Worm (Caenorhabditis elegans) whole organism, L2 larva: ENCODE results near the gene clu-1.

Experiments
- C34F6.9 ChIP-seq: fragments of 150-350 bp; optimal IDR thresholded peaks from 2 replicates; lab custom pipeline; 2014; ENCODE audit warnings: missing biosample characterization, missing genetic modification characterization
- F13H6.1 ChIP-seq: sonication (generic microtip); optimal IDR thresholded peaks from 2 replicates; lab custom pipeline; 2016; ENCODE audit warnings: missing genetic modification characterization, missing compliant biosample characterization
- R02D3.7 ChIP-seq: fragments of 150-350 bp; optimal IDR thresholded peaks from 2 replicates; lab custom pipeline; 2014; ENCODE audit warnings: missing biosample characterization, missing genetic modification characterization
- Y55F3AM.14 ChIP-seq: fragments of 200-800 bp; sonication (Bioruptor generic); optimal IDR thresholded peaks from 2 replicates; lab custom pipeline; 2018; ENCODE audit warnings: mild to moderate bottlenecking, missing genetic modification characterization, missing compliant biosample characterization
- ZK546.5 ChIP-seq: sonication (generic microtip); optimal IDR thresholded peaks from 2 replicates; lab custom pipeline; 2017; ENCODE audit warnings: missing biosample characterization, missing genetic modification characterization
- alr-1 ChIP-seq: fragments of 150-350 bp; optimal IDR thresholded peaks from 2 replicates; lab custom pipeline; 2014; ENCODE audit warnings: missing biosample characterization, missing genetic modification characterization
- aly-2 ChIP-seq: fragments of 150-350 bp; optimal IDR thresholded peaks from 2 replicates; lab custom pipeline; 2014; ENCODE audit warnings: missing biosample characterization, missing genetic modification characterization
- ama-1 ChIP-seq: fragments of 150-350 bp; optimal IDR thresholded peaks from 2 replicates; lab custom pipeline; 2018; ENCODE audit warnings: inconsistent platforms
- blmp-1 ChIP-seq: sonication (generic microtip); optimal IDR thresholded peaks from 2 replicates; lab custom pipeline; 2017; ENCODE audit warnings: missing genetic modification characterization, mild to moderate bottlenecking, missing compliant biosample characterization, antibody characterized with exemption, moderate library complexity; ENCODE audit not compliant: insufficient read depth
- ceh-16 ChIP-seq: fragments of 150-350 bp; optimal IDR thresholded peaks from 2 replicates; lab custom pipeline; 2014; ENCODE audit warnings: missing biosample characterization, missing genetic modification characterization
- ceh-82 ChIP-seq: fragments of 150-350 bp; optimal IDR thresholded peaks from 2 replicates; lab custom pipeline; 2014; ENCODE audit warnings: missing biosample characterization, missing genetic modification characterization
- crh-2 ChIP-seq: sonication (generic microtip); optimal IDR thresholded peaks from 2 replicates; lab custom pipeline; 2017; ENCODE audit warnings: missing biosample characterization, missing genetic modification characterization
- dmd-4 ChIP-seq: sonication (generic microtip); optimal IDR thresholded peaks from 2 replicates; lab custom pipeline; 2017; ENCODE audit warnings: missing biosample characterization, missing genetic modification characterization
- egl-27 ChIP-seq: sonication (generic microtip); optimal IDR thresholded peaks from 3 replicates; lab custom pipeline; 2017; ENCODE audit warnings: missing biosample characterization, missing genetic modification reagents, missing genetic modification characterization
- elt-3 ChIP-seq: sonication (generic microtip); optimal IDR thresholded peaks from 2 replicates; lab custom pipeline; 2017; ENCODE audit warnings: missing biosample characterization, missing genetic modification characterization
- fos-1 ChIP-seq: fragments of 150-350 bp; optimal IDR thresholded peaks from 2 replicates; lab custom pipeline; 2014; ENCODE audit warnings: missing biosample characterization, missing genetic modification characterization
- gmeb-1 ChIP-seq: fragments of 150-350 bp; optimal IDR thresholded peaks from 2 replicates; lab custom pipeline; 2014; ENCODE audit warnings: missing biosample characterization, missing genetic modification characterization
- lin-11 ChIP-seq: fragments of 150-350 bp; sonication (generic microtip); optimal IDR thresholded peaks from 2 replicates; lab custom pipeline; 2014; ENCODE audit warnings: missing biosample characterization, missing genetic modification characterization, inconsistent platforms, mixed read lengths
- lin-13 ChIP-seq: fragments of 150-350 bp; optimal IDR thresholded peaks from 2 replicates; lab custom pipeline; 2014; ENCODE audit warnings: missing biosample characterization, missing genetic modification reagents, missing genetic modification characterization
- lsy-2 ChIP-seq, 2 experiments: fragments of 150-350 bp in 1 of 2; sonication (generic microtip) in 1 of 2; optimal IDR thresholded peaks; 2 replicates each; lab custom pipeline; 2014 to 2017; ENCODE audit warnings: missing biosample characterization in 2 of 2, missing genetic modification characterization in 2 of 2
- mab-5 ChIP-seq: fragments of 150-350 bp; optimal IDR thresholded peaks from 2 replicates; lab custom pipeline; 2014; ENCODE audit warnings: missing biosample characterization, missing genetic modification characterization
- mbf-1 ChIP-seq: sonication (generic microtip); optimal IDR thresholded peaks from 2 replicates; lab custom pipeline; 2017; ENCODE audit warnings: missing biosample characterization, missing genetic modification characterization
- mdl-1 ChIP-seq, 2 experiments: fragments of 150-350 bp in 1 of 2; sonication (generic microtip) in 1 of 2; optimal IDR thresholded peaks; 2 replicates each; lab custom pipeline; 2017; ENCODE audit warnings: missing biosample characterization in 2 of 2, missing genetic modification characterization in 2 of 2
- nhr-10 ChIP-seq: sonication (generic microtip); optimal IDR thresholded peaks from 2 replicates; lab custom pipeline; 2017; ENCODE audit warnings: missing biosample characterization, missing genetic modification characterization
- nhr-11 ChIP-seq: fragments of 150-350 bp; optimal IDR thresholded peaks from 2 replicates; lab custom pipeline; 2014; ENCODE audit warnings: missing biosample characterization, missing genetic modification characterization
- nhr-12 ChIP-seq: fragments of 150-350 bp; optimal IDR thresholded peaks from 2 replicates; lab custom pipeline; 2014; ENCODE audit warnings: missing biosample characterization, missing genetic modification characterization
- nhr-129 ChIP-seq: fragments of 150-350 bp; optimal IDR thresholded peaks from 2 replicates; lab custom pipeline; 2014; ENCODE audit warnings: missing biosample characterization, missing genetic modification characterization
- nhr-21 ChIP-seq: fragments of 150-350 bp; optimal IDR thresholded peaks from 2 replicates; lab custom pipeline; 2014; ENCODE audit warnings: missing biosample characterization, missing genetic modification characterization
- nhr-23 ChIP-seq: fragments of 150-350 bp; optimal IDR thresholded peaks from 2 replicates; lab custom pipeline; 2014; ENCODE audit warnings: missing biosample characterization, missing genetic modification reagents, missing genetic modification characterization
- nhr-237 ChIP-seq: fragments of 150-350 bp; optimal IDR thresholded peaks from 2 replicates; lab custom pipeline; 2014; ENCODE audit warnings: missing biosample characterization, missing genetic modification characterization
- nhr-25 ChIP-seq: fragments of 150-350 bp; sonication (generic microtip); optimal IDR thresholded peaks from 3 replicates; lab custom pipeline; 2014; ENCODE audit warnings: missing biosample characterization, missing genetic modification characterization
- nhr-6 ChIP-seq: fragments of 150-350 bp; optimal IDR thresholded peaks from 2 replicates; lab custom pipeline; 2014; ENCODE audit warnings: missing biosample characterization, missing genetic modification characterization
- nhr-77 ChIP-seq: fragments of 150-350 bp; optimal IDR thresholded peaks from 2 replicates; lab custom pipeline; 2014; ENCODE audit warnings: missing biosample characterization, missing genetic modification characterization
- peb-1 ChIP-seq: fragments of 150-350 bp; optimal IDR thresholded peaks from 2 replicates; lab custom pipeline; 2014; ENCODE audit warnings: missing biosample characterization, missing genetic modification characterization
- sem-4 ChIP-seq: fragments of 150-350 bp; optimal IDR thresholded peaks from 2 replicates; lab custom pipeline; 2014; ENCODE audit warnings: missing biosample characterization, missing genetic modification reagents, missing genetic modification characterization
- skn-1 ChIP-seq: sonication (generic microtip); optimal IDR thresholded peaks from 2 replicates; lab custom pipeline; 2017; ENCODE audit warnings: missing biosample characterization, missing genetic modification characterization
- sma-3 ChIP-seq: sonication (generic microtip); optimal IDR thresholded peaks from 2 replicates; lab custom pipeline; 2016; ENCODE audit warnings: missing genetic modification reagents, missing genetic modification characterization, missing compliant biosample characterization
- sma-9 ChIP-seq, 2 experiments: fragments of 150-350 bp in 1 of 2; sonication (generic microtip) in 1 of 2; optimal IDR thresholded peaks; 2 replicates each; lab custom pipeline; 2014 to 2016; ENCODE audit warnings: missing genetic modification characterization in 2 of 2, mild to moderate bottlenecking in 1 of 2, missing biosample characterization in 1 of 2, missing compliant biosample characterization in 1 of 2, missing genetic modification reagents in 1 of 2, moderate library complexity in 1 of 2
- snpc-4 ChIP-seq: fragments of 150-350 bp; optimal IDR thresholded peaks from 2 replicates; lab custom pipeline; 2014; ENCODE audit warnings: missing biosample characterization, missing genetic modification characterization
- unc-39 ChIP-seq: fragments of 150-350 bp; optimal IDR thresholded peaks from 2 replicates; lab custom pipeline; 2014; ENCODE audit warnings: missing biosample characterization, missing genetic modification characterization
- unc-55 ChIP-seq: fragments of 150-350 bp; sonication (generic microtip); optimal IDR thresholded peaks from 3 replicates; lab custom pipeline; 2014; ENCODE audit warnings: missing biosample characterization, missing genetic modification reagents, missing genetic modification characterization
- zag-1 ChIP-seq: fragments of 150-350 bp; optimal IDR thresholded peaks from 2 replicates; lab custom pipeline; 2014; ENCODE audit warnings: missing biosample characterization, missing genetic modification characterization
- ztf-1 ChIP-seq: fragments of 200-800 bp; sonication (Bioruptor generic); conservative IDR thresholded peaks from 2 replicates; pipeline ENCODE4 v1.3.6; 2022; ENCODE audit warnings: missing genetic modification characterization, missing compliant biosample characterization
- ztf-11 ChIP-seq: sonication (generic microtip); optimal IDR thresholded peaks from 2 replicates; lab custom pipeline; 2017; ENCODE audit warnings: missing biosample characterization, missing genetic modification characterization
- ztf-4 ChIP-seq: fragments of 150-350 bp; optimal IDR thresholded peaks from 2 replicates; lab custom pipeline; 2014; ENCODE audit warnings: missing biosample characterization, missing genetic modification characterization

clu-1 gene

ce11 chrIII:9521410-9522090, at the start of gene clu-1, which contains the start of gene prp-40:
clu-1 (minus strand) TSS chrIII:9521460.
prp-40 (plus strand) TSS chrIII:9522075.
- TF ChIP-seq nhr-21 (tag; lab: Kevin White, UChicago) (peak; percentile 84), unc-39 (tag; lab: Kevin White, UChicago) (no peak), nhr-10 (peak; percentile 73), nhr-6 (peak; percentile 72), ztf-1 (GFP tag; lab: Robert Waterston, UW) (no peak), nhr-23 (no peak), skn-1 (no peak), sem-4 (tag; lab: Kevin White, UChicago) (peak; percentile 67), Y55F3AM.14 (GFP tag; lab: Kevin White, UChicago) (no peak), ceh-16 (tag; lab: Kevin White, UChicago) (peak; percentile 60), lin-13 (GFP tag; lab: Kevin White, UChicago) (peak; percentile 90), nhr-11 (no peak), lin-11 (tag; lab: Kevin White, UChicago) (peak; percentile 85), ZK546.5 (tag; lab: Kevin White, UChicago) (peak; percentile 33), nhr-12 (no peak), ztf-4 (tag; lab: Kevin White, UChicago) (peak; percentile 50), C34F6.9 (peak; percentile 98), fos-1 (tag; lab: Kevin White, UChicago) (peak; percentile 73), lsy-2 (tag; optimal IDR thresholded peaks at IDR 0.05; lab: Kevin White, UChicago) (peak; percentile 86 to 95), gmeb-1 (peak; percentile 89), unc-55 (GFP tag; lab: Kevin White, UChicago) (peak; percentile 94), aly-2 (tag; lab: Kevin White, UChicago) (no peak), nhr-77 (tag; lab: Kevin White, UChicago) (no peak), ama-1 (lab: Kevin White, UChicago) (peak; percentile 42), elt-3 (tag; lab: Kevin White, UChicago) (no peak), ceh-82 (peak; percentile 12), alr-1 (tag; lab: Kevin White, UChicago) (no peak), crh-2 (peak; percentile 86), blmp-1 (tag; lab: Kevin White, UChicago) (peak; percentile 36), R02D3.7 (tag; lab: Kevin White, UChicago) (peak; percentile 15), ztf-11 (tag; lab: Kevin White, UChicago) (no peak), dmd-4 (tag; lab: Kevin White, UChicago) (no peak), egl-27 (tag; lab: Kevin White, UChicago) (no peak), nhr-129 (tag; lab: Kevin White, UChicago) (peak; percentile 96), mdl-1 (tag; optimal IDR thresholded peaks at IDR 0.05; lab: Kevin White, UChicago) (peak in 1 of 2 experiments; percentile 46), snpc-4 (tag; lab: Kevin White, UChicago) (peak; percentile 48), mbf-1 (no peak), nhr-25 (tag; lab: Kevin White, UChicago) (peak; percentile 90), sma-3 (peak; percentile 89), sma-9 (GFP tag; optimal IDR thresholded peaks at IDR 0.05; lab: Kevin White, UChicago) (peak; percentile 84), sma-9 (tag; optimal IDR thresholded peaks at IDR 0.05; lab: Kevin White, UChicago) (no peak), F13H6.1 (peak; percentile 91), peb-1 (tag; lab: Kevin White, UChicago) (no peak), nhr-237 (tag; lab: Kevin White, UChicago) (no peak), zag-1 (tag; lab: Kevin White, UChicago) (peak; percentile 81), mab-5 (tag; lab: Kevin White, UChicago) (peak; percentile 89)
